Fruit fly (Drosophila melanogaster): ENCODE results near the gene Socs16D.

Gene Socs16D

dm6 chrX:17850179-17850578, 22.8 kb upstream of the Socs16D start, which contains the start of the genes CG15814 and Spt7 (continued):
- TF ChIP-seq Hmr (GFP tag; optimal IDR thresholded peaks at IDR 0.05) (no peak), wor (GFP tag; IDR thresholded peaks at IDR 0.05) (no peak), CG11723 (GFP tag; optimal IDR thresholded peaks at IDR 0.05) (no peak), trem (tag; optimal IDR thresholded peaks at IDR 0.05) (peak; percentile 81), sr (GFP tag; IDR thresholded peaks at IDR 0.05) (0 out of 3 replicates have a peak, but pooled peaks have one; percentile 9), stc (GFP tag; IDR thresholded peaks at IDR 0.05) (no peak), Dip2 (GFP tag; IDR thresholded peaks at IDR 0.05) (no peak), sens-2 (GFP tag; IDR thresholded peaks at IDR 0.05) (no peak), twi (tag; optimal IDR thresholded peaks at IDR 0.05) (peak; percentile 27), jing (GFP tag; optimal IDR thresholded peaks at IDR 0.05) (no peak), CG33557 (GFP tag; optimal IDR thresholded peaks at IDR 0.05) (peak; percentile 30), CG8089 (GFP tag; optimal IDR thresholded peaks at IDR 0.05) (peak; percentile 12), phol (tag; optimal IDR thresholded peaks at IDR 0.05) (peak; percentile 49), salm (tag; optimal IDR thresholded peaks at IDR 0.05) (no peak), CG12769 (tag; optimal IDR thresholded peaks at IDR 0.05) (no peak), Ada2b (GFP tag; IDR thresholded peaks at IDR 0.05) (no peak), fru (optimal IDR thresholded peaks at IDR 0.05) (no peak), otp (GFP tag; IDR thresholded peaks at IDR 0.05) (no peak), pb (GFP tag; optimal IDR thresholded peaks at IDR 0.05) (no peak), sqz (GFP tag; optimal IDR thresholded peaks at IDR 0.05) (no peak), lola (GFP tag; optimal IDR thresholded peaks at IDR 0.05) (no peak), Ets97D (GFP tag; optimal IDR thresholded peaks at IDR 0.05) (peak; percentile 47), CG15011 (GFP tag; optimal IDR thresholded peaks at IDR 0.05) (no peak), mam (GFP tag; optimal IDR thresholded peaks at IDR 0.05) (peak; percentile 41), Fer2 (tag; optimal IDR thresholded peaks at IDR 0.05) (no peak), chn (GFP tag; optimal IDR thresholded peaks at IDR 0.05) (peak; percentile 23), Kr (GFP tag; optimal IDR thresholded peaks at IDR 0.05) (no peak), CG13287 (GFP tag; IDR thresholded peaks at IDR 0.05; ENCODE audit: partially characterized antibody) (peak; percentile 88), sisA (GFP tag; IDR thresholded peaks at IDR 0.05) (no peak), hbn (GFP tag; IDR thresholded peaks at IDR 0.05; ENCODE audit: partially characterized antibody) (peak; percentile 84), usp (GFP tag; optimal IDR thresholded peaks at IDR 0.05) (no peak), ranshi (GFP tag; IDR thresholded peaks at IDR 0.05) (peak; percentile 44; the same call in 1 of the 2 replicates), kni (GFP tag; optimal IDR thresholded peaks at IDR 0.05) (peak; percentile 42), CG34422 (GFP tag; IDR thresholded peaks at IDR 0.05) (peak; percentile 61; the same call in 2 of the 3 replicates), CG4360 (GFP tag; IDR thresholded peaks at IDR 0.05) (0 out of 2 replicates have a peak, but pooled peaks have one; percentile 8), cg (GFP tag; optimal IDR thresholded peaks at IDR 0.05) (peak; percentile 55), CG9215 (GFP tag; IDR thresholded peaks at IDR 0.05) (no peak), her (GFP tag; optimal IDR thresholded peaks at IDR 0.05) (peak; percentile 53), Atf3 (GFP tag; optimal IDR thresholded peaks at IDR 0.05) (no peak), tgo (GFP tag; IDR thresholded peaks at IDR 0.05) (no peak), TFAM (GFP tag; optimal IDR thresholded peaks at IDR 0.05) (no peak), CG11247 (GFP tag; IDR thresholded peaks at IDR 0.05) (0 out of 2 replicates have a peak, but pooled peaks have one; percentile 10), caup (GFP tag; optimal IDR thresholded peaks at IDR 0.05; ENCODE audit: severe bottlenecking) (peak; percentile 47), jigr1 (GFP tag; IDR thresholded peaks at IDR 0.05) (no peak), Dbx (GFP tag; IDR thresholded peaks at IDR 0.05) (no peak), Awh (GFP tag; IDR thresholded peaks at IDR 0.05) (no peak), Dll (GFP tag; IDR thresholded peaks at IDR 0.05; ENCODE audit: partially characterized antibody) (peak; percentile 82), ERR (GFP tag; optimal IDR thresholded peaks at IDR 0.05) (peak; percentile 13), CG16779 (GFP tag; IDR thresholded peaks at IDR 0.05) (no peak), Vsx1 (GFP tag; optimal IDR thresholded peaks at IDR 0.05) (no peak), CG5953 (GFP tag; IDR thresholded peaks at IDR 0.05) (no peak), da (GFP tag; optimal IDR thresholded peaks at IDR 0.05) (no peak)
